Worm (Caenorhabditis elegans) whole organism, mixed stage, embryonic: Measurements from ENCODE around the gene T28H11.7.

Experiments
- mls-2 ChIP-seq: sonication (generic microtip); optimal IDR thresholded peaks from 2 replicates; lab custom pipeline; 2016; ENCODE audit warnings: mild to moderate bottlenecking, missing genetic modification characterization, moderate library complexity, missing compliant biosample characterization
- nhr-237 ChIP-seq: fragments of 150-350 bp; optimal IDR thresholded peaks from 2 replicates; lab custom pipeline; 2014; ENCODE audit warnings: missing biosample characterization, missing genetic modification characterization
- unc-39 ChIP-seq: fragments of 150-350 bp; optimal IDR thresholded peaks from 2 replicates; lab custom pipeline; 2014; ENCODE audit warnings: missing biosample characterization, missing genetic modification characterization
- unc-62 ChIP-seq: fragments of 150-350 bp; optimal IDR thresholded peaks from 2 replicates; lab custom pipeline; 2014; ENCODE audit warnings: missing biosample characterization, missing genetic modification reagents, missing genetic modification characterization

DNA sequence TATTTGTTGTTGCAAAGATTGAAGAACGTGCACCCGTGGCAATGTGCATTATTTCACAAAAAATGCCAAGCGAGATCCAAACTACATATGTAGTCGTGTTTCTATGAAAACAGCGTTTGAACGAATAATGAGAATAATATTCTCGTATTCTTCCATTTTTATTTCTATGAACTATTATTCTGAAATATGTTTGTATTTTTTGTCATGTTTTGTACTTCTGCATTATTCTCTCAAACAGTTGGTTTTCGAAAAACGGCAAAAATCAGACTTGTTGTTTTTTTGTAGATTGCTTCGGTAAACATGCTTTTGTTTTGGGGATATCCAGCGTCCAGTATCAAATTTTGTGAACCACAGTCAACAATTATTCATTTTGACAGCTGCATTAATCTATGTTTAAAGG lies 30.7 kb downstream of the T28H11.7 start, which contains the start of gene clec-177:
- TF ChIP-seq unc-62 (GFP tag; lab: Kevin White, UChicago) = no peak
- no peak for TF ChIP-seq mls-2 (tag; lab: Kevin White, UChicago)
- no peak for TF ChIP-seq nhr-237 (tag; lab: Kevin White, UChicago)
- no peak for TF ChIP-seq unc-39
